Worm (Caenorhabditis elegans) whole organism, mixed stage, embryonic: ENCODE data around the gene C05C12.6.

Experiments used
- bed-3 ChIP-seq: fragments of 200-800 bp; sonication (Bioruptor generic); optimal IDR thresholded peaks from 3 replicates; lab custom pipeline; 2018; ENCODE audit warnings: mild to moderate bottlenecking, missing genetic modification characterization, moderate library complexity, missing compliant biosample characterization
- blmp-1 ChIP-seq: fragments of 150-350 bp; optimal IDR thresholded peaks from 2 replicates; lab custom pipeline; 2014; ENCODE audit warnings: missing biosample characterization, missing genetic modification characterization
- snpc-4 ChIP-seq: fragments of 150-350 bp; optimal IDR thresholded peaks from 2 replicates; lab custom pipeline; 2014; ENCODE audit warnings: missing biosample characterization, missing genetic modification characterization
- unc-39 ChIP-seq: fragments of 150-350 bp; optimal IDR thresholded peaks from 2 replicates; lab custom pipeline; 2014; ENCODE audit warnings: missing biosample characterization, missing genetic modification characterization
- unc-62 ChIP-seq: fragments of 150-350 bp; optimal IDR thresholded peaks from 2 replicates; lab custom pipeline; 2014; ENCODE audit warnings: missing biosample characterization, missing genetic modification reagents, missing genetic modification characterization
- ztf-11 ChIP-seq: fragments of 150-350 bp; optimal IDR thresholded peaks from 2 replicates; lab custom pipeline; 2014; ENCODE audit warnings: missing biosample characterization, missing genetic modification characterization

DNA sequence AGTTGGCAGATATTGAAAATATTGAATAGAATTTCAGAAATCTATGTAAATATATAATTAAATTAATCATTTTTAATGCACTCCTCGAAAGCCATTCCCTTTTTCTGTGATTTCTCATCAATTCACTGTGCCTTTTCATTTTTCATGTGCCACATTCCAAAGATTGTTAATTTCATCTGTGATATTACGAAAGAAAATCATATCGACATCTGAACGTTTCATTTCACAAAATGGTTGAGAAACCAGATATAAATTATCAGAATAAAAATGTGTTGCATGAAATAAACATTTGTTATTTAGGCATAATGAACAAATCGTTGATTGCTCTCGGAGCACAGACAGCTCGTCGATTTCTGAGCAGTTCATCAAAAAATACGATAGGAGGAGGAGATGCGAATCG, 57.3 kb downstream of the C05C12.6 start, which contains the start of gene nuaf-3:
- TF ChIP-seq unc-39 (tag; lab: Kevin White, UChicago) (no peak), bed-3 (GFP tag; lab: Kevin White, UChicago) (no peak), snpc-4 (tag; lab: Kevin White, UChicago) (no peak), unc-62 (GFP tag; lab: Kevin White, UChicago) (no peak), blmp-1 (tag; lab: Kevin White, UChicago) (no peak), ztf-11 (no peak)
